Fruit fly (Drosophila melanogaster) whole organism, embryonic: Measurements from ENCODE around the gene Hrb27C.

Experiments used
- Awh ChIP-seq: fragments of 200-800 bp; sonication (Bioruptor generic); IDR thresholded peaks from 2 replicates; pipeline ENCODE4, ENCODE4 v1.3.6; 2022; ENCODE audit warnings: missing biosample characterization, missing genetic modification characterization
- BEAF-32 ChIP-seq: fragments of 200-800 bp; sonication (Bioruptor generic); optimal IDR thresholded peaks from 3 replicates; lab custom pipeline; 2017; ENCODE audit warnings: missing biosample characterization, missing genetic modification characterization, mild to moderate bottlenecking, moderate library complexity, missing genetic modification reagents
- CG11247 ChIP-seq: fragments of 200-800 bp; sonication (Bioruptor generic); IDR thresholded peaks from 2 replicates; pipeline ENCODE4 v1.3.6; 2022; ENCODE audit warnings: missing biosample characterization, missing genetic modification characterization
- CG13287 ChIP-seq: fragments of 200-800 bp; sonication (Bioruptor generic); IDR thresholded peaks from 2 replicates; pipeline ENCODE4 v1.3.6; 2022; ENCODE audit warnings: missing biosample characterization, missing genetic modification characterization; ENCODE audit not compliant: partially characterized antibody
- CG17568 ChIP-seq: fragments of 200-800 bp; sonication (Bioruptor generic); optimal IDR thresholded peaks from 2 replicates; lab custom pipeline; 2018; ENCODE audit warnings: missing biosample characterization, mild to moderate bottlenecking, missing genetic modification characterization, moderate library complexity
- CG17612 ChIP-seq: fragments of 200-800 bp; sonication (Bioruptor generic); IDR thresholded peaks from 2 replicates; pipeline ENCODE4 v1.3.6; 2022; ENCODE audit warnings: missing biosample characterization, missing genetic modification characterization
- CG18476 ChIP-seq: fragments of 200-800 bp; sonication (Bioruptor generic); optimal IDR thresholded peaks from 2 replicates; lab custom pipeline; 2016; ENCODE audit warnings: missing biosample characterization, mild to moderate bottlenecking, missing genetic modification characterization
- CG2202 ChIP-seq: fragments of 200-800 bp; sonication (Bioruptor generic); optimal IDR thresholded peaks from 2 replicates; lab custom pipeline; 2018; ENCODE audit warnings: missing biosample characterization, mild to moderate bottlenecking, missing genetic modification characterization
- CG5180 ChIP-seq: fragments of 200-800 bp; sonication (Bioruptor generic); optimal IDR thresholded peaks from 3 replicates; lab custom pipeline; 2017; ENCODE audit warnings: missing biosample characterization, missing genetic modification characterization, mild to moderate bottlenecking, moderate library complexity, missing genetic modification reagents
- CG6683 ChIP-seq: fragments of 200-800 bp; sonication (Bioruptor generic); optimal IDR thresholded peaks from 2 replicates; lab custom pipeline; 2017; ENCODE audit warnings: missing biosample characterization, mild to moderate bottlenecking, missing genetic modification characterization, missing genetic modification reagents
- CG6791 ChIP-seq: fragments of 200-800 bp; sonication (Bioruptor generic); IDR thresholded peaks from 3 replicates; pipeline ENCODE4 v1.3.6; 2022; ENCODE audit warnings: missing biosample characterization, missing genetic modification characterization; ENCODE audit not compliant: partially characterized antibody
- CG7372 ChIP-seq: fragments of 200-800 bp; sonication (Bioruptor generic); IDR thresholded peaks from 2 replicates; pipeline ENCODE4 v1.3.6; 2022; ENCODE audit warnings: missing biosample characterization, missing genetic modification characterization
- CG7786 ChIP-seq: fragments of 200-800 bp; sonication (Bioruptor generic); optimal IDR thresholded peaks from 2 replicates; lab custom pipeline; 2016; ENCODE audit warnings: missing biosample characterization, missing genetic modification characterization
- CG8281 ChIP-seq: fragments of 200-800 bp; sonication (Bioruptor generic); optimal IDR thresholded peaks from 2 replicates; lab custom pipeline; 2018; ENCODE audit warnings: missing biosample characterization, mild to moderate bottlenecking, missing genetic modification characterization, moderate library complexity
- CG9437 ChIP-seq: fragments of 200-800 bp; sonication (Bioruptor generic); optimal IDR thresholded peaks from 2 replicates; lab custom pipeline; 2018; ENCODE audit warnings: missing biosample characterization, mild to moderate bottlenecking, missing genetic modification characterization
- CG9876 ChIP-seq: fragments of 200-800 bp; sonication (Bioruptor generic); optimal IDR thresholded peaks from 2 replicates; lab custom pipeline; 2016; ENCODE audit warnings: missing biosample characterization, missing genetic modification characterization
- CHES-1-like ChIP-seq: fragments of 200-800 bp; sonication (Bioruptor generic); optimal IDR thresholded peaks from 2 replicates; lab custom pipeline; 2016; ENCODE audit warnings: missing biosample characterization, missing genetic modification characterization
- CrebB ChIP-seq: fragments of 200-800 bp; sonication (Bioruptor generic); optimal IDR thresholded peaks from 3 replicates; lab custom pipeline; 2018; ENCODE audit warnings: missing biosample characterization, mild to moderate bottlenecking, missing genetic modification characterization
- D19A ChIP-seq: fragments of 200-800 bp; optimal IDR thresholded peaks from 3 replicates; lab custom pipeline; 2019; ENCODE audit warnings: missing biosample characterization, mild to moderate bottlenecking, missing genetic modification characterization, moderate library complexity
- Dfd ChIP-seq, 2 experiments: fragments of >200 bp; optimal IDR thresholded peaks; 2 replicates each; lab custom pipeline; 2017; ENCODE audit warnings: missing biosample characterization in 2 of 2, missing genetic modification characterization in 2 of 2
- Fer1 ChIP-seq: fragments of 200-800 bp; sonication (Bioruptor generic); optimal IDR thresholded peaks from 2 replicates; lab custom pipeline; 2017; ENCODE audit warnings: missing biosample characterization, mild to moderate bottlenecking, missing genetic modification characterization
- H2.0 ChIP-seq: fragments of 200-800 bp; sonication (Bioruptor generic); IDR thresholded peaks from 2 replicates; pipeline ENCODE4 v1.3.6; 2022; ENCODE audit warnings: missing biosample characterization, missing genetic modification characterization
- HmgD ChIP-seq: fragments of 200-800 bp; sonication (Bioruptor generic); optimal IDR thresholded peaks from 3 replicates; lab custom pipeline; 2016; ENCODE audit warnings: missing biosample characterization, missing genetic modification characterization
- Hsf ChIP-seq: fragments of 200-800 bp; sonication (Bioruptor generic); optimal IDR thresholded peaks from 3 replicates; lab custom pipeline; 2016; ENCODE audit warnings: missing biosample characterization, missing genetic modification characterization
- Kr ChIP-seq: fragments of 200-800 bp; sonication (Bioruptor generic); optimal IDR thresholded peaks from 2 replicates; lab custom pipeline; 2017; ENCODE audit warnings: missing biosample characterization, mild to moderate bottlenecking, missing genetic modification characterization
- Mes4 ChIP-seq: fragments of 200-800 bp; sonication (Bioruptor generic); optimal IDR thresholded peaks from 2 replicates; lab custom pipeline; 2016; ENCODE audit warnings: missing biosample characterization, missing genetic modification characterization
- Sry-δ ChIP-seq: fragments of 200-800 bp; sonication (Bioruptor generic); optimal IDR thresholded peaks from 2 replicates; lab custom pipeline; 2016; ENCODE audit warnings: missing biosample characterization, missing genetic modification characterization
- Taf1 ChIP-seq: fragments of 200-800 bp; sonication (Bioruptor generic); IDR thresholded peaks from 2 replicates; pipeline ENCODE4 v1.3.6; 2022; ENCODE audit warnings: missing biosample characterization, missing genetic modification characterization
- bigmax ChIP-seq: fragments of 200-800 bp; sonication (Bioruptor generic); optimal IDR thresholded peaks from 2 replicates; lab custom pipeline; 2018; ENCODE audit warnings: missing biosample characterization, mild to moderate bottlenecking, missing genetic modification characterization
- bowl ChIP-seq: fragments of 200-800 bp; sonication (Bioruptor generic); IDR thresholded peaks from 2 replicates; pipeline ENCODE4 v1.3.6; 2022; ENCODE audit warnings: missing biosample characterization, missing genetic modification characterization
- danr ChIP-seq: fragments of 200-800 bp; sonication (Bioruptor generic); IDR thresholded peaks from 2 replicates; pipeline ENCODE4 v1.3.6; 2022; ENCODE audit warnings: missing biosample characterization, missing genetic modification characterization
- dmrt99B ChIP-seq: fragments of 200-800 bp; sonication (Bioruptor generic); optimal IDR thresholded peaks from 2 replicates; lab custom pipeline; 2018; ENCODE audit warnings: missing biosample characterization, mild to moderate bottlenecking, missing genetic modification characterization, moderate library complexity
- ems ChIP-seq: fragments of 200-800 bp; sonication (Bioruptor generic); optimal IDR thresholded peaks from 3 replicates; lab custom pipeline; 2016; ENCODE audit warnings: missing biosample characterization, missing genetic modification characterization
- grn ChIP-seq: fragments of 200-800 bp; sonication (Bioruptor generic); optimal IDR thresholded peaks from 3 replicates; lab custom pipeline; 2017; ENCODE audit warnings: missing biosample characterization, missing genetic modification characterization
- inv ChIP-seq: fragments of 200-800 bp; sonication (Bioruptor generic); IDR thresholded peaks from 2 replicates; pipeline ENCODE4 v1.3.6; 2022; ENCODE audit warnings: missing biosample characterization, missing genetic modification characterization; ENCODE audit not compliant: partially characterized antibody
- lab ChIP-seq: fragments of 200-800 bp; sonication (Bioruptor generic); optimal IDR thresholded peaks from 3 replicates; lab custom pipeline; 2017; ENCODE audit warnings: missing biosample characterization, missing genetic modification characterization, mild to moderate bottlenecking, moderate library complexity, missing genetic modification reagents
- nerfin-1 ChIP-seq: fragments of 200-800 bp; sonication (Bioruptor generic); optimal IDR thresholded peaks from 3 replicates; lab custom pipeline; 2019; ENCODE audit warnings: missing biosample characterization, mild to moderate bottlenecking, missing genetic modification characterization, moderate library complexity
- odd ChIP-seq: fragments of 200-800 bp; sonication (Bioruptor generic); optimal IDR thresholded peaks from 2 replicates; lab custom pipeline; 2017; ENCODE audit warnings: missing biosample characterization, mild to moderate bottlenecking, missing genetic modification characterization
- pb ChIP-seq: fragments of 200-800 bp; sonication (Bioruptor generic); optimal IDR thresholded peaks from 3 replicates; lab custom pipeline; 2016; ENCODE audit warnings: missing biosample characterization, missing genetic modification characterization
- pho ChIP-seq: fragments of 200-800 bp; sonication (Bioruptor generic); optimal IDR thresholded peaks from 2 replicates; lab custom pipeline; 2016; ENCODE audit warnings: missing biosample characterization, missing genetic modification characterization
- phol ChIP-seq: fragments of 200-800 bp; sonication (Bioruptor generic); optimal IDR thresholded peaks from 3 replicates; lab custom pipeline; 2018; ENCODE audit warnings: missing biosample characterization, mild to moderate bottlenecking, missing genetic modification characterization, moderate library complexity
- sima ChIP-seq: fragments of 200-800 bp; sonication (Bioruptor generic); optimal IDR thresholded peaks from 2 replicates; lab custom pipeline; 2016; ENCODE audit warnings: missing biosample characterization, missing genetic modification characterization
- stwl ChIP-seq: fragments of 200-800 bp; sonication (Bioruptor generic); optimal IDR thresholded peaks from 3 replicates; lab custom pipeline; 2018; ENCODE audit warnings: missing biosample characterization, mild to moderate bottlenecking, missing genetic modification characterization, moderate library complexity
- sug ChIP-seq: fragments of 200-800 bp; optimal IDR thresholded peaks from 2 replicates; lab custom pipeline; 2019; ENCODE audit warnings: missing biosample characterization, mild to moderate bottlenecking, missing genetic modification characterization, moderate library complexity
- ttk ChIP-seq: fragments of 200-800 bp; sonication (Bioruptor generic); IDR thresholded peaks from 2 replicates; pipeline ENCODE4 v2.1.2; 2022; ENCODE audit warnings: missing biosample characterization, missing genetic modification characterization
- zen ChIP-seq: fragments of 200-800 bp; sonication (Bioruptor generic); optimal IDR thresholded peaks from 3 replicates; lab custom pipeline; 2018; ENCODE audit warnings: missing biosample characterization, mild to moderate bottlenecking, missing genetic modification characterization, moderate library complexity
- zf30C ChIP-seq: fragments of 200-800 bp; sonication (Bioruptor generic); optimal IDR thresholded peaks from 3 replicates; lab custom pipeline; 2018; ENCODE audit warnings: missing biosample characterization, mild to moderate bottlenecking, missing genetic modification characterization
- zfh1 ChIP-seq: fragments of 200-800 bp; sonication (Bioruptor generic); IDR thresholded peaks from 3 replicates; pipeline ENCODE4 v1.3.6; 2022; ENCODE audit warnings: missing biosample characterization, missing genetic modification characterization

Hrb27C gene

dm6 chr2L:6967422-6968012 is 47.0 kb downstream of the Hrb27C start, which contains the start of gene Sumo (continued):
- peak; percentile 91 for TF ChIP-seq Sry-δ (GFP tag; lab: Kevin White, UChicago)
- no peak for TF ChIP-seq sima (GFP tag; lab: Kevin White, UChicago)
- no peak for TF ChIP-seq Mes4 (GFP tag; lab: Kevin White, UChicago)
- TF ChIP-seq Fer1 (GFP tag; lab: Kevin White, UChicago): no peak
- TF ChIP-seq, all 482 proteins: peak for 130

- no peak for TF ChIP-seq lab
- TF ChIP-seq CG8281 (tag; lab: Kevin White, UChicago): no peak
- peak; percentile 37 for TF ChIP-seq pb (GFP tag; lab: Kevin White, UChicago)
- peak; percentile 12 for TF ChIP-seq CG18476 (GFP tag; lab: Kevin White, UChicago)
- no peak for TF ChIP-seq odd
- TF ChIP-seq bigmax (GFP tag; lab: Kevin White, UChicago): peak; percentile 9
- no peak for TF ChIP-seq danr (GFP tag; lab: Robert Waterston, UW)
- peak; percentile 31 for TF ChIP-seq CrebB (tag; lab: Kevin White, UChicago)
- peak; percentile 83 for TF ChIP-seq CG13287 (GFP tag; lab: Robert Waterston, UW)
- TF ChIP-seq CG5180 (GFP tag; lab: Kevin White, UChicago): no peak
- peak; percentile 29 for TF ChIP-seq pho (GFP tag; lab: Kevin White, UChicago)
- peak; percentile 51; the same call in 1 of the 3 replicates for TF ChIP-seq zfh1 (GFP tag; lab: Robert Waterston, UW)
- TF ChIP-seq zen (tag; lab: Kevin White, UChicago): no peak
- no peak for TF ChIP-seq nerfin-1
- no peak for TF ChIP-seq sug (tag; lab: Kevin White, UChicago)
- TF ChIP-seq Dfd (GFP tag; optimal IDR thresholded peaks at IDR 0.05; lab: Kevin White, UChicago): no peak
- no peak for TF ChIP-seq CG17612 (GFP tag; lab: Robert Waterston, UW)
- no peak for TF ChIP-seq zf30C (GFP tag; lab: Kevin White, UChicago)
- no peak for TF ChIP-seq Awh (GFP tag; lab: Robert Waterston, UW)
- peak; percentile 8 for TF ChIP-seq HmgD (GFP tag; lab: Kevin White, UChicago)
- peak; percentile 66 for TF ChIP-seq CG6791
- TF ChIP-seq Taf1 (GFP tag; lab: Robert Waterston, UW): no peak
- no peak for TF ChIP-seq CG11247 (GFP tag; lab: Robert Waterston, UW)
- peak; percentile 59 for TF ChIP-seq Hsf (GFP tag; lab: Kevin White, UChicago)
- no peak for TF ChIP-seq H2.0 (GFP tag; lab: Robert Waterston, UW)
- TF ChIP-seq CHES-1-like (GFP tag; lab: Kevin White, UChicago): peak; percentile 48
- peak; percentile 35 for TF ChIP-seq ems (GFP tag; lab: Kevin White, UChicago)
- TF ChIP-seq bowl (GFP tag; lab: Robert Waterston, UW): peak; percentile 21; the same call in 1 of the 2 replicates
- TF ChIP-seq CG9437 (GFP tag; lab: Kevin White, UChicago): peak; percentile 60
- peak; percentile 33; the same call in 1 of the 2 replicates for TF ChIP-seq ttk
- no peak for TF ChIP-seq CG9876 (GFP tag; lab: Kevin White, UChicago)
- TF ChIP-seq CG6683 (GFP tag; lab: Kevin White, UChicago): no peak
- TF ChIP-seq grn (GFP tag; lab: Kevin White, UChicago): no peak
- no peak for TF ChIP-seq dmrt99B (tag; lab: Kevin White, UChicago)
- TF ChIP-seq CG7372 (GFP tag; lab: Robert Waterston, UW): no peak
- TF ChIP-seq phol (tag; lab: Kevin White, UChicago): peak; percentile 55
- TF ChIP-seq CG2202 (tag; lab: Kevin White, UChicago): no peak
- no peak for TF ChIP-seq Kr (GFP tag; lab: Kevin White, UChicago)
- TF ChIP-seq CG17568 (GFP tag; lab: Kevin White, UChicago): no peak
- no peak for TF ChIP-seq inv (GFP tag; lab: Robert Waterston, UW)
- peak; percentile 28 for TF ChIP-seq CG7786 (GFP tag; lab: Kevin White, UChicago)
- no peak for TF ChIP-seq BEAF-32
- peak; percentile 32 for TF ChIP-seq D19A (tag; lab: Kevin White, UChicago)
- peak; percentile 14 for TF ChIP-seq stwl (tag; lab: Kevin White, UChicago)
Observed at dm6 chr2L:6968013-6968517, 47.6 kb downstream of the Hrb27C start.
